Fruit fly (Drosophila melanogaster): ENCODE measurements around the gene meru.

- TF ChIP-seq usp (GFP tag; optimal IDR thresholded peaks at IDR 0.05) (no peak), psq (optimal IDR thresholded peaks at IDR 0.05) (no peak), Dll (optimal IDR thresholded peaks at IDR 0.05) (no peak), pan (optimal IDR thresholded peaks at IDR 0.05) (no peak), CG8478 (optimal IDR thresholded peaks at IDR 0.05) (no peak), EcR (GFP tag; optimal IDR thresholded peaks at IDR 0.05) (no peak)
Measured at dm6 chr3L:15826985-15827635, 16.8 kb downstream of the meru start.

Data from whole organism.